Fruit fly (Drosophila melanogaster) S2 (cell line): ENCODE results near the gene CG9257.

ENCODE experiments used
- CG8478 ChIP-seq: fragments of >200 bp; optimal IDR thresholded peaks from 2 replicates; lab custom pipeline; 2018
- CTCF ChIP-seq, 2 experiments: fragments of >200 bp; optimal IDR thresholded peaks; 2 replicates each; lab custom pipeline; 2018

CG9257 gene

DNA sequence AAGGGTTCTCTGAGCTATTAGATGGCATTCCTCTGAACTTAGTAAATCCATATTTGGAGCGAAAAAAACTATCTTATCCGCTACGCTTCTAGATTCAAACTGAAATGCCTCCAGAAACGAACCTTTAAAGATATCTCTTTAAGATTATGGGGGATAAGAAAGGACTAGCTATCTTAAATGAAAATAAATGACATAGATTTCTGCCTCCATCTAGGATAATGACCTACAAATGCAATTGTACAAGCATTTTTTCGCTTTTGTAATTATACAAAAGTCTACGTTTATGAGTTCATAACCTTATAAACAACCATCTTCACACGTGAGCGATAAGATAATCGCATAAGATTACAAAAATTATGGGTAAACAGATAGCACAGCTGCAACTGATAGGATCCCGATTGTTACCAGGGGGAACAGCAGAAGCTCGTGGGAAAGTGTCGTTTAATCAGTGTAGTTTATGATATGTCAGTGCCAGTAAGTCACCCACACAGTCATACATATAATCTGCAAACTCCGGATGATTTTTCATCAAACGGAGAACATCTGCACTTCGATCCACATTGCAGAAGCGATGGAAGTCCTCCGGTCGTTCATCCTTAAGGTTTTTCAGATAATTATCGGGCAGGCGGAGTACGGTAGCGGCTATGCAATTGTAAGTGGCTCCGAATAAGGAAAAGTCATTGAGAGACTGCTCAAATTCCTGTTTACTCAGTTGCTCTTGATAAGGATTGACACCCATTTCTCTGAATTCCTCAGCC, 19.9 kb upstream of the CG9257 start, which contains the start of gene CG33511:
Gene CG33511, minus strand, starts transcription at position 51 of the 758 bp plus-strand sequence.
- TF ChIP-seq CTCF (optimal IDR thresholded peaks at IDR 0.05; lab: Kevin White, UChicago) (no peak), CG8478 (lab: Kevin White, UChicago) (no peak)

DNA sequence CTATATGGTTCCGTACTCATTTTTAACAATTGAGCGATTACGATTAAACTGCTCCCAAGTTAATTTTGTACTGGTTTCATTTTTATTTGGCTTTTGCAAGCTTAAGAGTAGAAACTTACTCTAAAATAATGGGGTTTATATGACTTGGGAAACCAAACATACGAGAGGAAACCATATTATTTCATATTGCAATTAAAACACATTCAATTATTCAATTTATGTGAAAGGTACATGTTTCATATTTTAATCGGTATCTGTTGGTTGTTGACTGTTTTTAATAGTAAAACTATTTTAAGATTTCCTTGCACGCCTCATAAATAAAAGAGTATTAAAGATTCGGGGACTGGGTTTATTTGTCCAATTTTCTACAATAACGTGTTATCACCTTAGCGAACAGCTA, 18.3 kb upstream of the CG9257 start, which contains the start of gene CG33510:
Gene CG33510, minus strand, starts transcription at position 59 of the 400 bp plus-strand sequence.
- TF ChIP-seq CTCF (optimal IDR thresholded peaks at IDR 0.05; lab: Kevin White, UChicago) (no peak), CG8478 (lab: Kevin White, UChicago) (no peak)

DNA sequence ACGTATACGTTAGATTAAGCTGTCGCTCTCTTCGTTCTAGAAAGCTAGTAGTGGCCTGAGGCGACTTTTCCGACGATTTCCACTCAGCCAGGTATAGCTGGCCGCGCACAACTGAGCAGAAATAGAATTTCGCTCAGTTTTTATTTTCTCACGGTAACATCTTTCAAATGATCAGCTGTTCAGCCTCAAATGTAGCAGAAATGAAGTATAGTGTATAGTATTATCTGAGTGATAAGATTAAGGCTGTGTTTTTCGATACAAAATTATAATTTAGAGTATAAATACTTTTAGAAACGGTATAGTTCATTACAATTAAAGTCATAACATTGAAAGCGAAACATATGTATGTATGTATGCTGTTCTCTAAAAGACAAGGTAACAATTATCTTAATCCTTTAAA, 16.1 kb upstream of the CG9257 start, which contains the start of gene CG33509:
Gene CG33509, minus strand, starts transcription at position 101 of the 400 bp plus-strand sequence.
- TF ChIP-seq CG8478 (lab: Kevin White, UChicago) (no peak), CTCF (optimal IDR thresholded peaks at IDR 0.05; lab: Kevin White, UChicago) (no peak)

DNA sequence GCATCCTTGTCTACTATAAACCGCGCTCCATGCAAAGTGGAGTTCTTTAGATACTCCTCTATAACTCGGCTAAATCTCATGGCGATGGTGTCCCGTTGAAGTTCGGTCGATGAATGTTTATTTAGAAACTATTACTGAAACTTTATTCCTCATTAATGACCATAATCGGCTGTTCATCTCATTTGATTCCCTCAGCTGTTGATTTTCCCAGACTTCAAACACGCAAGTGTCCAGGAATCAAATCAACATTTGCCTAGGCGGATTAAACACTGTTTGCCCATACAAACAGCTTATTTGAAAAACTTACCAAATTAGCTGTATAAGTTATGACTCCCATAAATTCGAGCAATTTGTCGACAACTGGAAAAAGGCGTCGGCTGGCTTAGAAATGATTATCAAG, 13.9 kb upstream of the CG9257 start, which contains the start of gene ppk13:
Gene ppk13, minus strand, starts transcription at position 101 of the 400 bp plus-strand sequence.
- TF ChIP-seq CTCF (optimal IDR thresholded peaks at IDR 0.05; lab: Kevin White, UChicago) (no peak), CG8478 (lab: Kevin White, UChicago) (no peak)

DNA sequence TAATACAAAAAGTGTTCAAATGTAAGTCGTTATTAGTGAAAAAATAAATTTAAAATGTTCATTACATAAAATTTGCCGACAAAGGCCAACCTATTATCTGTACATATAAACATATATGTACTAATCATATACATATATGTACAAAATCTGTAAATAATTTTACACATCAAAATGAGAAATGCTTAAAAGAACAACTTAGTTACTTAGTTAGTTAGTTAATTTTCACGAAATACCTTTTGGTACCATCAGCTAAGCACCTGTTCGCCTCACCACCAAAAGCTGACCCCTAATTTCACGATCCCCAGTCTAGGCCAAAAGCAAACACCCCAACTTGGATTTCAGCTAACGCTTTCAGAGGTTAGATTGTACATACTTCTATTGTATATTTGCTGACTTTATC, 13.5 kb upstream of the CG9257 start, which contains the start of gene CG9259:
Gene CG9259, plus strand, starts transcription at position 301 of the 400 bp plus-strand sequence.
- TF ChIP-seq CTCF (optimal IDR thresholded peaks at IDR 0.05; lab: Kevin White, UChicago) (no peak), CG8478 (lab: Kevin White, UChicago) (no peak)

DNA sequence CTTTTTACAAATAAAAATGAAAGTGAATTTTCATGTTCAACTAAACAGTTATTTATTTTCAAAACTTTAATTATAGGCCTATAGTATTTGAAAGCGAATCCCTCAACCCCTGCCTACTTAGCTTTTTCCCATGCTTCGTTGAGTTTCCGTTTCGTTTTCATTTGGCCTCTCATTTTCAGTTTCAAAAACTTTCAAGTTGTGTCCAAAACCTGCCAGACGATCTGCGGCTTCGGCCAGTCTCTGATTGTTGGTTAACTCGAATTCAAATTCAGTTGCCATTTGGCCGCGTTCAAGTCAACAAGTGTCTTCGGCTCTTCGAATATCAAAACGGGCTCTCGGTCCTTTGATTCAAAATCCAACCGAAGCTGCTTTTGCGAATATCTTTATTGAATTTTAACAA, 11.6 kb upstream of the CG9257 start, which contains the start of gene CG14397:
Gene CG14397, plus strand, starts transcription at position 270 of the 400 bp plus-strand sequence.
- no peak for TF ChIP-seq CG8478 (lab: Kevin White, UChicago)
- TF ChIP-seq CTCF (optimal IDR thresholded peaks at IDR 0.05; lab: Kevin White, UChicago), result no peak

DNA sequence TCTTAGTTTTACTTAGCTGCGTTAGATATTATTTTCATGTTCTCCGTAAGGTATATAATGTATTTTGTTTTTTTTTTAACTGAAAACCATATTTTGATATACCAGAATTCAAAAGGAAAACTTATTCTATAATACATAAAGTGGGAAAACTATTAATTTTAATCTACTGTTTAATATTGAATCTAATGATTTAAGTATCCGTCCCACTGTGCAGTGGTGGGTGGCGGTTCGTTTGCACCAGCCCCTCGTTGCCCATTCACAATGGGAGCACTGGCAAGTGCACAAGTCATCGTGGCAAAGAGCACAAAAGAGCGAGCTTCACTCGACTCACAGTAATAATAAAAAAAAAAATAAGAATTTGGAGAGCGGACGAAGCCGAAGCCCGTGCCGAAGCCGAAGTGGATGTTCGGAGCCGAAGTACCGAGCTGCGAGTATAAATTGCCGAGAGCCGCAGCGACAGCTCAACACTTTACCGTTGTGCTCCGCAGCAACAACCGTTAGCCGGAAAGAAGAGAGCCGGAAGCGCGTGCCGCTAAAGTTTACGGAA, 6.0 kb upstream of the CG9257 start, which contains the start of gene CG34136:
Gene CG34136, plus strand, starts transcription at position 475 of the 547 bp plus-strand sequence.
- TF ChIP-seq CTCF (optimal IDR thresholded peaks at IDR 0.05; lab: Kevin White, UChicago) (no peak), CG8478 (lab: Kevin White, UChicago) (no peak)

DNA sequence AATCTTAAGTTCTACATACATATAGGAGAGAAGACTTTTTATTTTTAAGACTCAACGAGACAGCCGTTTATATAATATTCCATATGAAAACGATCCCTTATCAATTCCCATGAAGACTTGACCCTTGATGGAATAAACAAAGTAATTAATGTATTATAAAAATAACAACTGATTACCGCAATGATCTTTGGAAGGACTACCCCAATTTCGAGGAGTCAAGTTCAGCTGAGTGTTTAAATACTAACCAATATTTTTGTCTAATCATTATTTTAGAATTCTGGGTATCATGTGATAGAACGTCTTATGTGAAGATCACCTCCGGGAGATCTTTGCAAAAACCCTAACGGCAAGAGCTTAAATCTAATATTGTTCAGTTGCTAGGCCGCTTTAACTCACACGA, 4.7 kb upstream of the CG9257 start:
- TF ChIP-seq CG8478 (lab: Kevin White, UChicago) (no peak), CTCF (optimal IDR thresholded peaks at IDR 0.05; lab: Kevin White, UChicago) (no peak)

DNA sequence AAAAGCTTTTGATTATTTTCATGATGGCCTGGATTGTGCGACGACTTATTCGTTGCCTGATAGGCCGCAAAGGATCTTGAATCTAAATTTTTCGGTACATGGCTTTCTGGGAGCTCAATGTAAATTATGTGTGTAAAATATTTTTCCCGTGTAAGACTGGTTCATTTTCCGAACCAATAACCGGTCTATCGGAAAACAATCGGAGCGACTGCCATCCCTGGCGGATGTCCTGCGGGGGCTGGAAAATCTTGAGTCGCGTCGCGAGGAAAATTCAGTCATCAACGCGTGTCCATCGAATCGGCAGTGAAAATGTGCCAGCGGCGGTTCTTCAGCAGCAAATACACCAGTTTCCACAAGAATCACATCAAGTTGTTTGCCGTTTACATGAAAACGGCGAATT, 1.8 kb downstream of the CG9257 start, which contains the start of the genes CG46307 and Nhe2:
Gene CG46307, plus strand, starts transcription at position 243 of the 400 bp plus-strand sequence.
Gene Nhe2, plus strand, starts transcription at position 243 of the 400 bp plus-strand sequence.
- TF ChIP-seq CTCF (optimal IDR thresholded peaks at IDR 0.05; lab: Kevin White, UChicago) (peak; percentile 24 to 27), CG8478 (lab: Kevin White, UChicago) (no peak)

DNA sequence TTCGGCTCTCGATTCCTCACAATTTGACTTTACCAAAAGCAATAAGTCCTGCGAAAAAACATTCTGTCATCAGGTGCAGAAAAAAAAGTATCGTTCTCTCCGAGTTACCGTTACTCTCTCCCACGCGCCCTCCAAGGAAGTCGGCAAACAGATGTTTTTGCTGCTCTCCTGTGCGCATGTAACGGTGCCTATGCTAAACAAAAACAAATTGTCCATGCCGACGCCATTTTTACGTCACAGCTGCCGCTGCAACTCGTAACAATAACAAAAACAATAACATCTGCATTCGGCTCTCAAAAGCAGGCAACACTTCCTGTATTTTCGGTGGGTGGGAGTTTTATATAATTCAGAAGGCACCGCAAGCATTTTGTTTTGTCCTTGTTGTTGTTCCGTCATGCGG, 2.6 kb downstream of the CG9257 start:
- TF ChIP-seq CTCF (optimal IDR thresholded peaks at IDR 0.05; lab: Kevin White, UChicago), result no peak
- TF ChIP-seq CG8478 (lab: Kevin White, UChicago), result no peak

DNA sequence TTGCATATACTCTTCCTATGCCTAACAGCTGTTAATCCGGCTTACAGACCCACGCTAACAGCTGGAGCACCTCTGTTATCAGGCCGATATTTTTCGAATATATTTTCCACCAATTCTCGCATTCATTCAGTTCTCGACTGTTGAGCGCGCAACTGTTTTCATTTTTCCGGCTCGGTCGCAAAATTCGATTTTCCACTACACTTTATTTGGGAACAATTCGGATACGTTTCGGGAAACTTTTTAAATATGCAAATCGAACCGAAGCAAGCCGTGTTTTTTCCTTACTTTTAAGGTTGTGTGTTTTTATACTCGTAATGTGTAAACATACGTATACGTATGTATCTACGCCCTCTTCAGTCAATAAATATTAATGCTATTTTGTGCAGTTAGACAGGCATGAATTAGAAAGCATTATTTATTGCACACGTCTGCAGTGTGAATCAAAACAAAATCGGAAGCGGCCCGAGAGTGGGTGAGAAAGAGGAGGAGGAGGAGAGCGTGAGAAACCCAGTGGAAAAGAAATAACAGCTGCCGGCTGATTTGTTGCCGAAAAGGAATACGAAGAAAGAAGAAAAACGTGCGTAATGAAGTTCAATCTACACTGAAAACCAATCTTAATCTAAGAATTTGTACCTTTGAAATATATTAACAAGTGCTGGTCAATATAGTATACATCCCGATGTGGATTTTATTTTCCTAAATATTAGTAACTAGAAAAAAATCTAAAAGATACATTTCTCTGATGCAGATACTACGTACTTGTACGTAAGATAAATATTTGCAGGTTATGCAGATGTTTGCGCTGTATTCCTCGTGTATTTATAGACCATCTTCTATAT, 5.3 kb downstream of the CG9257 start:
- TF ChIP-seq CTCF (optimal IDR thresholded peaks at IDR 0.05; lab: Kevin White, UChicago) (no peak), CG8478 (lab: Kevin White, UChicago) (no peak)

DNA sequence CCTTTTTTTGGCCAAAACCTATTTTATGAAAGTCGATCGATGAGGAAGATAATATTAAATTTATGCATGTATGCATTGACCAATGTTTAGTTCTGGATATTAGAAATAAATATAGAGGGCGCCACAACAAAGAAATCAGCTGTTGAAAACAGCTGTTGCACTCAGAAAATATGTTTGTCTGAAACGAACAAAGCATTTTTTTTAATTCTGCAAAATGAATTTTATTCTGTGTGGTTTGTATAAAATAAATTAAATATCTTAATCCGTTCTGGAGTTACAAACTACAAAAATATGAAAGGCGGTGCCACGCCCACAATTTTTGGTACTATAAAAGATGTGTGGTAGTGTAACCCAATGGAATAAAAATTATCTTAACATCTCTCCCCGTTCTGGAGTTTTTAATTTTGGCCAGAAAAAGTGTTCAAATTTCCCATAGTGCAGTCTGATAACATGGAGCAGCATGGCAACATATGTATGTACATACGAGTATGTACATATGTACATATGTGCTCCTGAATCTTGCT, 6.3 kb downstream of the CG9257 start:
- TF ChIP-seq CTCF (optimal IDR thresholded peaks at IDR 0.05; lab: Kevin White, UChicago) (peak; percentile 65 to 70), CG8478 (lab: Kevin White, UChicago) (no peak)

DNA sequence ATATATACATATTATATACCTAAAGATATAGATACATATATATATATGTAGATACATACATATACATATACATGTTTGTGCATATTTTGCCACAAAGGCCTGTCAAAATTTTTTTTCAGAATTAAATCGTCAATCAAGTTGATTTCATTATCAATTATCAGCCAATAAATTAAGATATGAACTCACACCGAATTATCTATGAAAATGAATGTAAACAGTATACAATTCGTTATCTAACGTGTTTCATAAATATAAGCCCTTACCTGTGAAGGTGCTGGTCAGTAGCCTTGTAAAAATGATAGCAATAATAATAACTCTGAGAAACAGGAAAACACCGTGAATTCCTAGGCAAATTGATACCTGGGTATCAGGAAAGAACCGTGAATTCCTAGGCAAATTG, 7.1 kb downstream of the CG9257 start:
- no peak for TF ChIP-seq CG8478 (lab: Kevin White, UChicago)
- no peak for TF ChIP-seq CTCF (optimal IDR thresholded peaks at IDR 0.05; lab: Kevin White, UChicago)

DNA sequence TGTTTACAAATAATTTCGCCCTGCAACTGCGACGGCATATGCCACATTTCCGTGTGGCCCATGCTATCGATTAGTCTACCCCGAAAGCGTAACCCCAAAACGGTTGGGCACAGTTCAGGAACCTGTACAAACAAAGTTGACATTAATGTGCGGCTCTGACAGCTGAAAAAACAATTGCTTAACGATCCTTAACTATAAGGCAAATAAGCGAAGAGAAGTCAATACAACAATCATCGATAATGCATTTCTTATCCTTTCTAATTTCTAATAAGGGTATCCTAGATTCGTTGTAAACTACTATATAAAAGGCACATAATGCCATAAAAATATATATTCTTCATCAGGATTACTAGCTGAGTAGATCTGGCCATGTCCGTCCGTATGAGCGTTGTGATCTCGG, 9.3 kb downstream of the CG9257 start:
- no peak for TF ChIP-seq CG8478 (lab: Kevin White, UChicago)
